Fruit fly (Drosophila melanogaster) whole organism, embryonic: ENCODE data around the gene mRRF1.

Experiments used
- Atf-2 ChIP-seq: fragments of 200-800 bp; sonication (Bioruptor generic); optimal IDR thresholded peaks from 2 replicates; lab custom pipeline; 2016; ENCODE audit warnings: missing biosample characterization, missing genetic modification characterization
- CG10267 ChIP-seq: fragments of 200-800 bp; sonication (Bioruptor generic); optimal IDR thresholded peaks from 2 replicates; lab custom pipeline; 2018; ENCODE audit warnings: missing biosample characterization, mild to moderate bottlenecking, missing genetic modification characterization, moderate library complexity
- CG10543 ChIP-seq: fragments of 200-800 bp; sonication (Bioruptor generic); optimal IDR thresholded peaks from 3 replicates; lab custom pipeline; 2017; ENCODE audit warnings: missing biosample characterization, mild to moderate bottlenecking, missing genetic modification characterization, moderate library complexity
- CG11093 ChIP-seq: fragments of 200-800 bp; sonication (Bioruptor generic); IDR thresholded peaks from 3 replicates; pipeline ENCODE4 v1.3.6; 2022; ENCODE audit warnings: missing biosample characterization, missing genetic modification characterization
- CG11456 ChIP-seq: fragments of 200-800 bp; sonication (Bioruptor generic); IDR thresholded peaks from 3 replicates; pipeline ENCODE4 v1.3.6; 2022; ENCODE audit warnings: missing biosample characterization, missing genetic modification characterization
- CG12744 ChIP-seq: fragments of 200-800 bp; sonication (Bioruptor generic); optimal IDR thresholded peaks from 2 replicates; lab custom pipeline; 2016; ENCODE audit warnings: missing biosample characterization, missing genetic modification characterization
- CG13296 ChIP-seq: fragments of 200-800 bp; sonication (Bioruptor generic); optimal IDR thresholded peaks from 3 replicates; lab custom pipeline; 2018; ENCODE audit warnings: missing biosample characterization, mild to moderate bottlenecking, missing genetic modification characterization
- CG13424 ChIP-seq: fragments of 200-800 bp; sonication (Bioruptor generic); optimal IDR thresholded peaks from 2 replicates; lab custom pipeline; 2019; ENCODE audit warnings: missing biosample characterization, mild to moderate bottlenecking, missing genetic modification characterization, moderate library complexity
- CG13775 ChIP-seq: fragments of 200-800 bp; sonication (Bioruptor generic); optimal IDR thresholded peaks from 3 replicates; lab custom pipeline; 2017; ENCODE audit warnings: missing biosample characterization, mild to moderate bottlenecking, missing genetic modification characterization
- CG14667 ChIP-seq: fragments of 200-800 bp; sonication (Bioruptor generic); IDR thresholded peaks from 2 replicates; pipeline ENCODE4 v1.3.6; 2022; ENCODE audit warnings: missing biosample characterization, missing genetic modification characterization
- CG15011 ChIP-seq: fragments of 200-800 bp; sonication (Bioruptor generic); optimal IDR thresholded peaks from 3 replicates; lab custom pipeline; 2018; ENCODE audit warnings: missing biosample characterization, mild to moderate bottlenecking, missing genetic modification characterization
- CG15269 ChIP-seq: fragments of 200-800 bp; sonication (Bioruptor generic); optimal IDR thresholded peaks from 2 replicates; lab custom pipeline; 2018; ENCODE audit warnings: missing biosample characterization, mild to moderate bottlenecking, missing genetic modification characterization, moderate library complexity
- CG15514 ChIP-seq: fragments of 200-800 bp; sonication (Bioruptor generic); optimal IDR thresholded peaks from 3 replicates; lab custom pipeline; 2017; ENCODE audit warnings: missing biosample characterization, missing genetic modification characterization, mild to moderate bottlenecking, moderate library complexity, missing genetic modification reagents
- CG15601 ChIP-seq: fragments of 200-800 bp; sonication (Bioruptor generic); optimal IDR thresholded peaks from 3 replicates; lab custom pipeline; 2019; ENCODE audit warnings: missing biosample characterization, mild to moderate bottlenecking, missing genetic modification characterization, moderate library complexity
- CG17186 ChIP-seq: fragments of 200-800 bp; sonication (Bioruptor generic); optimal IDR thresholded peaks from 3 replicates; lab custom pipeline; 2017; ENCODE audit warnings: missing biosample characterization, missing genetic modification reagents, missing genetic modification characterization
- CG18764 ChIP-seq: fragments of 200-800 bp; sonication (Bioruptor generic); optimal IDR thresholded peaks from 3 replicates; lab custom pipeline; 2016; ENCODE audit warnings: missing biosample characterization, missing genetic modification characterization
- CG2116 ChIP-seq: fragments of 200-800 bp; sonication (Bioruptor generic); optimal IDR thresholded peaks from 3 replicates; lab custom pipeline; 2018; ENCODE audit warnings: missing biosample characterization, mild to moderate bottlenecking, missing genetic modification characterization
- CG30431 ChIP-seq: fragments of 200-800 bp; sonication (Bioruptor generic); optimal IDR thresholded peaks from 2 replicates; lab custom pipeline; 2017; ENCODE audit warnings: missing biosample characterization, missing genetic modification characterization
- CG34224 ChIP-seq: fragments of 200-800 bp; sonication (Bioruptor generic); IDR thresholded peaks from 3 replicates; pipeline ENCODE4 v1.3.6; 2022; ENCODE audit warnings: missing biosample characterization, missing genetic modification characterization; ENCODE audit not compliant: partially characterized antibody
- CG4424 ChIP-seq: fragments of 200-800 bp; sonication (Bioruptor generic); optimal IDR thresholded peaks from 3 replicates; lab custom pipeline; 2016; ENCODE audit warnings: missing biosample characterization, missing genetic modification characterization
- CG7372 ChIP-seq: fragments of 200-800 bp; sonication (Bioruptor generic); IDR thresholded peaks from 2 replicates; pipeline ENCODE4 v1.3.6; 2022; ENCODE audit warnings: missing biosample characterization, missing genetic modification characterization
- CG7556 ChIP-seq: fragments of 200-800 bp; sonication (Bioruptor generic); optimal IDR thresholded peaks from 2 replicates; lab custom pipeline; 2017; ENCODE audit warnings: missing biosample characterization, mild to moderate bottlenecking, missing genetic modification characterization
- CG7928 ChIP-seq: fragments of 200-800 bp; sonication (Bioruptor generic); optimal IDR thresholded peaks from 2 replicates; lab custom pipeline; 2017; ENCODE audit warnings: missing biosample characterization, mild to moderate bottlenecking, missing genetic modification characterization
- Dbx ChIP-seq: fragments of 200-800 bp; sonication (Bioruptor generic); IDR thresholded peaks from 3 replicates; pipeline ENCODE4 v1.3.6; 2022; ENCODE audit warnings: missing biosample characterization, missing genetic modification characterization
- Fer3 ChIP-seq: fragments of 200-800 bp; sonication (Bioruptor generic); optimal IDR thresholded peaks from 2 replicates; lab custom pipeline; 2018; ENCODE audit warnings: missing biosample characterization, mild to moderate bottlenecking, missing genetic modification characterization, moderate library complexity
- HLHmδ ChIP-seq: fragments of 200-800 bp; sonication (Bioruptor generic); optimal IDR thresholded peaks from 2 replicates; lab custom pipeline; 2018; ENCODE audit warnings: missing biosample characterization, mild to moderate bottlenecking, missing genetic modification characterization, moderate library complexity
- Hr51 ChIP-seq, 2 experiments: fragments of 200-800 bp; sonication (Bioruptor generic); optimal IDR thresholded peaks; 2 replicates in 1 of 2; 3 replicates in 1 of 2; lab custom pipeline; 2016 to 2018; ENCODE audit warnings: missing biosample characterization in 2 of 2, missing genetic modification characterization in 2 of 2, mild to moderate bottlenecking in 1 of 2, moderate library complexity in 1 of 2
- Lpt ChIP-seq: fragments of >200 bp; optimal IDR thresholded peaks from 2 replicates; lab custom pipeline; 2018; ENCODE audit warnings: missing biosample characterization, missing genetic modification characterization
- Myb ChIP-seq: fragments of 200-800 bp; sonication (Bioruptor generic); optimal IDR thresholded peaks from 2 replicates; lab custom pipeline; 2016; ENCODE audit warnings: missing biosample characterization, missing genetic modification characterization
- NC2α ChIP-seq: fragments of 200-800 bp; sonication (Bioruptor generic); optimal IDR thresholded peaks from 2 replicates; lab custom pipeline; 2016; ENCODE audit warnings: missing biosample characterization, missing genetic modification characterization
- Pdp1 ChIP-seq, 2 experiments: fragments of 200-800 bp; sonication (Bioruptor generic); optimal IDR thresholded peaks; 3 replicates each; lab custom pipeline; 2016; ENCODE audit warnings: missing biosample characterization in 2 of 2, missing genetic modification characterization in 2 of 2, mild to moderate bottlenecking in 1 of 2, moderate library complexity in 1 of 2
- Rfx ChIP-seq: fragments of 200-800 bp; sonication (Bioruptor generic); IDR thresholded peaks from 2 replicates; pipeline ENCODE4 v1.3.6; 2022; ENCODE audit warnings: missing biosample characterization, missing genetic modification characterization
- Sry-β ChIP-seq: fragments of 200-800 bp; sonication (Bioruptor generic); optimal IDR thresholded peaks from 2 replicates; lab custom pipeline; 2018; ENCODE audit warnings: missing biosample characterization, mild to moderate bottlenecking, missing genetic modification characterization, moderate library complexity
- YL-1 ChIP-seq: fragments of 200-800 bp; sonication (Bioruptor generic); optimal IDR thresholded peaks from 3 replicates; lab custom pipeline; 2017; ENCODE audit warnings: missing biosample characterization, mild to moderate bottlenecking, missing genetic modification characterization
- ab ChIP-seq: fragments of 200-800 bp; sonication (Bioruptor generic); optimal IDR thresholded peaks from 2 replicates; lab custom pipeline; 2016; ENCODE audit warnings: missing biosample characterization, missing genetic modification characterization
- btn ChIP-seq: fragments of 200-800 bp; sonication (Bioruptor generic); optimal IDR thresholded peaks from 2 replicates; lab custom pipeline; 2016; ENCODE audit warnings: missing biosample characterization, missing genetic modification characterization
- dmrt11E ChIP-seq: fragments of 200-800 bp; sonication (Bioruptor generic); optimal IDR thresholded peaks from 3 replicates; lab custom pipeline; 2018; ENCODE audit warnings: missing biosample characterization, mild to moderate bottlenecking, missing genetic modification characterization, moderate library complexity
- en ChIP-seq: fragments of 200-800 bp; sonication (Bioruptor generic); optimal IDR thresholded peaks from 2 replicates; lab custom pipeline; 2016; ENCODE audit warnings: missing biosample characterization, missing genetic modification characterization
- gfzf ChIP-seq: fragments of 200-800 bp; sonication (Bioruptor generic); optimal IDR thresholded peaks from 2 replicates; lab custom pipeline; 2016; ENCODE audit warnings: missing biosample characterization, mild to moderate bottlenecking, missing genetic modification characterization, moderate library complexity
- hb ChIP-seq: fragments of 200-800 bp; sonication (Bioruptor generic); IDR thresholded peaks from 3 replicates; pipeline ENCODE4 v1.3.6; 2022; ENCODE audit warnings: missing biosample characterization, missing genetic modification characterization; ENCODE audit not compliant: partially characterized antibody
- kah ChIP-seq: fragments of 200-800 bp; sonication (Bioruptor generic); optimal IDR thresholded peaks from 2 replicates; lab custom pipeline; 2018; ENCODE audit warnings: missing biosample characterization, mild to moderate bottlenecking, missing genetic modification characterization
- mld ChIP-seq: fragments of 200-800 bp; sonication (Bioruptor generic); IDR thresholded peaks from 3 replicates; pipeline ENCODE4 v1.3.6; 2022; ENCODE audit warnings: missing biosample characterization, missing genetic modification characterization; ENCODE audit not compliant: partially characterized antibody
- oc ChIP-seq: fragments of 200-800 bp; sonication (Bioruptor generic); optimal IDR thresholded peaks from 2 replicates; lab custom pipeline; 2018; ENCODE audit warnings: missing biosample characterization, mild to moderate bottlenecking, missing genetic modification characterization, moderate library complexity
- pho ChIP-seq: fragments of 200-800 bp; sonication (Bioruptor generic); optimal IDR thresholded peaks from 2 replicates; lab custom pipeline; 2016; ENCODE audit warnings: missing biosample characterization, missing genetic modification characterization
- run ChIP-seq: fragments of 200-800 bp; sonication (Bioruptor generic); optimal IDR thresholded peaks from 3 replicates; lab custom pipeline; 2018; ENCODE audit warnings: missing biosample characterization, mild to moderate bottlenecking, missing genetic modification characterization
- sqz ChIP-seq: fragments of 200-800 bp; sonication (Bioruptor generic); optimal IDR thresholded peaks from 3 replicates; lab custom pipeline; 2018; ENCODE audit warnings: missing biosample characterization, mild to moderate bottlenecking, missing genetic modification characterization
- unc-4 ChIP-seq: fragments of 200-800 bp; sonication (Bioruptor generic); IDR thresholded peaks from 2 replicates; pipeline ENCODE4 v1.3.6; 2022; ENCODE audit warnings: missing biosample characterization, missing genetic modification characterization; ENCODE audit not compliant: partially characterized antibody
- zen ChIP-seq: fragments of 200-800 bp; sonication (Bioruptor generic); optimal IDR thresholded peaks from 3 replicates; lab custom pipeline; 2018; ENCODE audit warnings: missing biosample characterization, mild to moderate bottlenecking, missing genetic modification characterization, moderate library complexity
- zfh2 ChIP-seq: fragments of 200-800 bp; sonication (Bioruptor generic); optimal IDR thresholded peaks from 2 replicates; lab custom pipeline; 2016; ENCODE audit warnings: missing biosample characterization, missing genetic modification characterization

mRRF1 gene

DNA sequence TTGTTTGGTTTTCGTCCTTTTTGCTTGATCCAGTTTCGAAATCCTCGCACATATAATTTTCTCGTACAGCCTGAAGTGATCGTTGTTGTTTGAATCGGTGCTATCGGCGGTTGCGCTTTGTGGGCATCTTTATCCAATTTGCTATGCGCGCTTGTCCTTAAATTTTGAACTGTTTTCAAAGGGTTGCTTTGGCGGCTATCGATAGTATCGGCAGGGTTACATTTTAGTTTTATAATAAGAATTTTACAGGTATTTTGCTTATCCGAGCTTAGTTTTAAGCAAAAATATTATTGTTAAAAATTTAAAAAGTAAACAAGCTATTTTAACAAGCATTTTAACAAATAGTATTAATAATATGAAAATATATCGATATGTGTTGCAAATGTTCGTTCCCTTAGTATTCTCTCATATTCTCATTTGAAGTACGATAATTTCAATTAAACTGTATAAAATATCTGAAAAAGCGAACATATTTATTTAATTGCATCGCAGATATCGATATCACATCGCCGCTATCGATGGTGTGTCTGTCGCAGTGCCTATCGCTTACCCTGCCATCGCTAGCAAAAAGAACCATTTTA is 2.8 kb downstream of the mRRF1 start, which contains the start of the genes Klp67A and CG4452 (continued):
- TF ChIP-seq NC2α (GFP tag; lab: Kevin White, UChicago) (no peak), CG15011 (GFP tag; lab: Kevin White, UChicago) (no peak), CG15269 (tag; lab: Kevin White, UChicago) (peak; percentile 0), CG11456 (GFP tag; lab: Robert Waterston, UW) (0 out of 3 replicates have a peak, but pooled peaks have one; percentile 4), mld (peak; percentile 71), hb (GFP tag; lab: Robert Waterston, UW) (peak; percentile 92; the same call in 2 of the 3 replicates), CG13424 (tag; lab: Kevin White, UChicago) (peak; percentile 54), dmrt11E (tag; lab: Kevin White, UChicago) (peak; percentile 63), CG2116 (GFP tag; lab: Kevin White, UChicago) (peak; percentile 100), en (GFP tag; lab: Kevin White, UChicago) (no peak), Lpt (GFP tag; lab: Kevin White, UChicago) (no peak), Myb (GFP tag; lab: Kevin White, UChicago) (peak; percentile 61), Sry-β (GFP tag; lab: Kevin White, UChicago) (no peak), CG13775 (GFP tag; lab: Kevin White, UChicago) (peak; percentile 73), CG17186 (GFP tag; lab: Kevin White, UChicago) (peak; percentile 55), pho (peak; percentile 43), oc (tag; lab: Kevin White, UChicago) (no peak), CG11093 (GFP tag; lab: Robert Waterston, UW) (no peak), CG10267 (tag; lab: Kevin White, UChicago) (peak; percentile 75), CG7556 (GFP tag; lab: Kevin White, UChicago) (peak; percentile 34), CG7928 (GFP tag; lab: Kevin White, UChicago) (peak; percentile 12), run (tag; lab: Kevin White, UChicago) (no peak), kah (GFP tag; lab: Kevin White, UChicago) (no peak), Dbx (GFP tag; lab: Robert Waterston, UW) (0 out of 3 replicates have a peak, but pooled peaks have one; percentile 27), CG15514 (GFP tag; lab: Kevin White, UChicago) (peak; percentile 74), Atf-2 (GFP tag; lab: Kevin White, UChicago) (no peak), CG13296 (GFP tag; lab: Kevin White, UChicago) (peak; percentile 17), CG4424 (GFP tag; lab: Kevin White, UChicago) (peak; percentile 50), Fer3 (peak; percentile 5), CG10543 (peak; percentile 28), CG7372 (GFP tag; lab: Robert Waterston, UW) (no peak), CG34224 (GFP tag; lab: Robert Waterston, UW) (peak; percentile 89), CG30431 (GFP tag; lab: Kevin White, UChicago) (no peak), HLHmδ (GFP tag; lab: Kevin White, UChicago) (no peak), CG12744 (no peak), sqz (GFP tag; lab: Kevin White, UChicago) (no peak), zen (tag; lab: Kevin White, UChicago) (peak; percentile 69), unc-4 (GFP tag; lab: Robert Waterston, UW) (peak; percentile 93), CG14667 (GFP tag; lab: Robert Waterston, UW) (0 out of 2 replicates have a peak, but pooled peaks have one; percentile 16), YL-1 (GFP tag; lab: Kevin White, UChicago) (peak; percentile 39), Pdp1 (GFP tag; optimal IDR thresholded peaks at IDR 0.05; lab: Kevin White, UChicago) (peak in 1 of 2 experiments; percentile 21), Rfx (GFP tag; lab: Robert Waterston, UW) (peak; percentile 52), Hr51 (GFP tag; optimal IDR thresholded peaks at IDR 0.05; lab: Kevin White, UChicago) (peak in 1 of 2 experiments; percentile 37), CG15601 (peak; percentile 60), ab (GFP tag; lab: Kevin White, UChicago) (no peak), gfzf (GFP tag; lab: Kevin White, UChicago) (peak; percentile 3), btn (GFP tag; lab: Kevin White, UChicago) (no peak), CG18764 (GFP tag; lab: Kevin White, UChicago) (peak; percentile 17), zfh2 (GFP tag; lab: Kevin White, UChicago) (peak; percentile 25)
